Fruit fly (Drosophila melanogaster) whole organism, embryonic: ENCODE measurements around the gene red.
A peak's percentile ranks its signal among the peaks of the same experiment; 100 is the strongest.

Experiments used
- CG1024 ChIP-seq: fragments of 200-800 bp; sonication (Bioruptor generic); IDR thresholded peaks from 2 replicates; pipeline ENCODE4 v1.3.6; 2022; ENCODE audit warnings: missing biosample characterization, missing genetic modification characterization
- CG11560 ChIP-seq: fragments of 200-800 bp; sonication (Bioruptor generic); IDR thresholded peaks from 3 replicates; pipeline ENCODE4 v1.3.6; 2022; ENCODE audit warnings: missing biosample characterization, missing genetic modification characterization
- CG11695 ChIP-seq: fragments of 200-800 bp; sonication (Bioruptor generic); IDR thresholded peaks from 3 replicates; pipeline ENCODE4 v1.3.6; 2022; ENCODE audit warnings: missing biosample characterization, missing genetic modification characterization
- CG12391 ChIP-seq: fragments of 200-800 bp; sonication (Bioruptor generic); optimal IDR thresholded peaks from 3 replicates; lab custom pipeline; 2018; ENCODE audit warnings: missing biosample characterization, mild to moderate bottlenecking, missing genetic modification characterization, moderate library complexity
- CG12659 ChIP-seq: fragments of 200-800 bp; sonication (Bioruptor generic); optimal IDR thresholded peaks from 3 replicates; lab custom pipeline; 2017; ENCODE audit warnings: mild to moderate bottlenecking, missing biosample characterization, missing genetic modification reagents, missing genetic modification characterization
- CG14710 ChIP-seq: fragments of 200-800 bp; sonication (Bioruptor generic); optimal IDR thresholded peaks from 3 replicates; lab custom pipeline; 2019; ENCODE audit warnings: missing biosample characterization, mild to moderate bottlenecking, missing genetic modification characterization, moderate library complexity
- CG15479 ChIP-seq: fragments of 200-800 bp; sonication (Bioruptor generic); optimal IDR thresholded peaks from 3 replicates; lab custom pipeline; 2019; ENCODE audit warnings: missing biosample characterization, mild to moderate bottlenecking, missing genetic modification characterization, moderate library complexity
- CG17359 ChIP-seq: fragments of 200-800 bp; sonication (Bioruptor generic); optimal IDR thresholded peaks from 3 replicates; lab custom pipeline; 2018; ENCODE audit warnings: missing biosample characterization, mild to moderate bottlenecking, missing genetic modification characterization, moderate library complexity
- CG17612 ChIP-seq: fragments of 200-800 bp; sonication (Bioruptor generic); IDR thresholded peaks from 2 replicates; pipeline ENCODE4 v1.3.6; 2022; ENCODE audit warnings: missing biosample characterization, missing genetic modification characterization
- CG2129 ChIP-seq: fragments of 200-800 bp; sonication (Bioruptor generic); IDR thresholded peaks from 2 replicates; pipeline ENCODE4 v1.3.6; 2022; ENCODE audit warnings: missing biosample characterization, missing genetic modification characterization; ENCODE audit not compliant: partially characterized antibody
- CG2678 ChIP-seq: fragments of 200-800 bp; sonication (Bioruptor generic); optimal IDR thresholded peaks from 3 replicates; lab custom pipeline; 2019; ENCODE audit warnings: missing biosample characterization, mild to moderate bottlenecking, missing genetic modification characterization, moderate library complexity
- CG30403 ChIP-seq: fragments of 200-800 bp; sonication (Bioruptor generic); optimal IDR thresholded peaks from 3 replicates; lab custom pipeline; 2016; ENCODE audit warnings: missing biosample characterization, missing genetic modification characterization
- CG4424 ChIP-seq: fragments of 200-800 bp; sonication (Bioruptor generic); optimal IDR thresholded peaks from 3 replicates; lab custom pipeline; 2016; ENCODE audit warnings: missing biosample characterization, missing genetic modification characterization
- CG5180 ChIP-seq: fragments of 200-800 bp; sonication (Bioruptor generic); optimal IDR thresholded peaks from 3 replicates; lab custom pipeline; 2017; ENCODE audit warnings: missing biosample characterization, missing genetic modification characterization, mild to moderate bottlenecking, moderate library complexity, missing genetic modification reagents
- CG6254 ChIP-seq: fragments of 200-800 bp; sonication (Bioruptor generic); optimal IDR thresholded peaks from 3 replicates; lab custom pipeline; 2017; ENCODE audit warnings: mild to moderate bottlenecking, missing biosample characterization, missing genetic modification reagents, missing genetic modification characterization
- CG6654 ChIP-seq: fragments of 200-800 bp; sonication (Bioruptor generic); optimal IDR thresholded peaks from 2 replicates; lab custom pipeline; 2017; ENCODE audit warnings: missing biosample characterization, mild to moderate bottlenecking, missing genetic modification characterization
- CG6813 ChIP-seq: fragments of 200-800 bp; sonication (Bioruptor generic); optimal IDR thresholded peaks from 2 replicates; lab custom pipeline; 2017; ENCODE audit warnings: missing biosample characterization, missing genetic modification characterization, mild to moderate bottlenecking, moderate library complexity, missing genetic modification reagents
- CG9215 ChIP-seq: fragments of 200-800 bp; sonication (Bioruptor generic); IDR thresholded peaks from 2 replicates; pipeline ENCODE4 v1.3.6; 2022; ENCODE audit warnings: missing biosample characterization, missing genetic modification characterization
- Dbx ChIP-seq: fragments of 200-800 bp; sonication (Bioruptor generic); IDR thresholded peaks from 3 replicates; pipeline ENCODE4 v1.3.6; 2022; ENCODE audit warnings: missing biosample characterization, missing genetic modification characterization
- Hmr ChIP-seq: fragments of 200-800 bp; sonication (Bioruptor generic); optimal IDR thresholded peaks from 3 replicates; lab custom pipeline; 2017; ENCODE audit warnings: mild to moderate bottlenecking, missing biosample characterization, missing genetic modification reagents, missing genetic modification characterization
- Hmx ChIP-seq: fragments of 200-800 bp; sonication (Bioruptor generic); optimal IDR thresholded peaks from 2 replicates; lab custom pipeline; 2016; ENCODE audit warnings: missing biosample characterization, missing genetic modification characterization
- Kr ChIP-seq: fragments of 200-800 bp; sonication (Bioruptor generic); optimal IDR thresholded peaks from 2 replicates; lab custom pipeline; 2017; ENCODE audit warnings: missing biosample characterization, mild to moderate bottlenecking, missing genetic modification characterization
- Meics ChIP-seq: fragments of 200-800 bp; sonication (Bioruptor generic); optimal IDR thresholded peaks from 2 replicates; lab custom pipeline; 2017; ENCODE audit warnings: missing biosample characterization, mild to moderate bottlenecking, missing genetic modification characterization
- Neu2 ChIP-seq: fragments of 200-800 bp; sonication (Bioruptor generic); optimal IDR thresholded peaks from 3 replicates; lab custom pipeline; 2016; ENCODE audit warnings: missing biosample characterization, missing genetic modification characterization, borderline replicate concordance
- Opbp ChIP-seq: fragments of 200-800 bp; sonication (Bioruptor generic); IDR thresholded peaks from 3 replicates; pipeline ENCODE4 v1.3.6; 2022; ENCODE audit warnings: missing biosample characterization, missing genetic modification characterization; ENCODE audit not compliant: partially characterized antibody
- Spps ChIP-seq: fragments of 200-800 bp; sonication (Bioruptor generic); optimal IDR thresholded peaks from 2 replicates; lab custom pipeline; 2018; ENCODE audit warnings: missing biosample characterization, mild to moderate bottlenecking, missing genetic modification characterization
- Sry-δ ChIP-seq: fragments of 200-800 bp; sonication (Bioruptor generic); optimal IDR thresholded peaks from 2 replicates; lab custom pipeline; 2016; ENCODE audit warnings: missing biosample characterization, missing genetic modification characterization
- Stat92E ChIP-seq, 3 experiments: fragments of >200 bp in 2 of 3; fragments of 200-800 bp in 1 of 3; sonication (Bioruptor generic) in 1 of 3; optimal IDR thresholded peaks; 2 replicates each; lab custom pipeline; 2017 to 2019; ENCODE audit warnings: missing biosample characterization in 3 of 3, missing genetic modification characterization in 3 of 3, mild to moderate bottlenecking in 1 of 3, moderate library complexity in 1 of 3
- Tbp ChIP-seq: fragments of >200 bp; optimal IDR thresholded peaks from 2 replicates; lab custom pipeline; 2018; ENCODE audit warnings: missing biosample characterization, missing genetic modification characterization
- Xbp1 ChIP-seq: fragments of 200-800 bp; sonication (Bioruptor generic); optimal IDR thresholded peaks from 3 replicates; lab custom pipeline; 2016; ENCODE audit warnings: missing biosample characterization, mild to moderate bottlenecking, missing genetic modification characterization
- ab ChIP-seq: fragments of 200-800 bp; sonication (Bioruptor generic); optimal IDR thresholded peaks from 2 replicates; lab custom pipeline; 2016; ENCODE audit warnings: missing biosample characterization, missing genetic modification characterization
- ash1 ChIP-seq: fragments of 200-800 bp; sonication (Bioruptor generic); optimal IDR thresholded peaks from 2 replicates; lab custom pipeline; 2018; ENCODE audit warnings: missing biosample characterization, mild to moderate bottlenecking, missing genetic modification characterization
- bowl ChIP-seq: fragments of 200-800 bp; sonication (Bioruptor generic); IDR thresholded peaks from 2 replicates; pipeline ENCODE4 v1.3.6; 2022; ENCODE audit warnings: missing biosample characterization, missing genetic modification characterization
- cad ChIP-seq: fragments of >200 bp; optimal IDR thresholded peaks from 2 replicates; lab custom pipeline; 2017; ENCODE audit warnings: missing biosample characterization, missing genetic modification characterization
- ci ChIP-seq: fragments of 200-800 bp; sonication (Bioruptor generic); IDR thresholded peaks from 3 replicates; pipeline ENCODE4 v1.3.6; 2022; ENCODE audit warnings: missing biosample characterization, missing genetic modification characterization
- croc ChIP-seq: fragments of 200-800 bp; sonication (Bioruptor generic); conservative IDR thresholded peaks from 3 replicates; pipeline ENCODE4 v1.3.6; 2022; ENCODE audit warnings: missing biosample characterization, missing genetic modification characterization
- eve ChIP-seq, 2 experiments: fragments of >200 bp; optimal IDR thresholded peaks; 2 replicates each; lab custom pipeline; 2017; ENCODE audit warnings: missing biosample characterization in 2 of 2, missing genetic modification characterization in 2 of 2
- gcm2 ChIP-seq: fragments of 200-800 bp; sonication (Bioruptor generic); optimal IDR thresholded peaks from 2 replicates; lab custom pipeline; 2016; ENCODE audit warnings: missing biosample characterization, missing genetic modification characterization
- grau ChIP-seq: fragments of 200-800 bp; optimal IDR thresholded peaks from 3 replicates; lab custom pipeline; 2019; ENCODE audit warnings: missing biosample characterization, mild to moderate bottlenecking, missing genetic modification characterization, moderate library complexity
- lab ChIP-seq: fragments of 200-800 bp; sonication (Bioruptor generic); optimal IDR thresholded peaks from 3 replicates; lab custom pipeline; 2017; ENCODE audit warnings: missing biosample characterization, missing genetic modification characterization, mild to moderate bottlenecking, moderate library complexity, missing genetic modification reagents
- nom ChIP-seq: fragments of 200-800 bp; sonication (Bioruptor generic); optimal IDR thresholded peaks from 2 replicates; lab custom pipeline; 2017; ENCODE audit warnings: missing biosample characterization, missing genetic modification characterization, mild to moderate bottlenecking, moderate library complexity, missing genetic modification reagents
- peb ChIP-seq: fragments of 200-800 bp; sonication (Bioruptor generic); IDR thresholded peaks from 2 replicates; pipeline ENCODE4 v1.3.6; 2022; ENCODE audit warnings: missing biosample characterization, missing genetic modification characterization
- shn ChIP-seq: fragments of 200-800 bp; sonication (Bioruptor generic); optimal IDR thresholded peaks from 3 replicates; lab custom pipeline; 2016; ENCODE audit warnings: missing biosample characterization, missing genetic modification characterization
- slbo ChIP-seq: fragments of 200-800 bp; sonication (Bioruptor generic); IDR thresholded peaks from 2 replicates; pipeline ENCODE4 v1.3.6; 2022; ENCODE audit warnings: missing biosample characterization, missing genetic modification characterization
- unpg ChIP-seq: fragments of 200-800 bp; sonication (Bioruptor generic); optimal IDR thresholded peaks from 3 replicates; lab custom pipeline; 2018; ENCODE audit warnings: missing biosample characterization, mild to moderate bottlenecking, missing genetic modification characterization, moderate library complexity
- z ChIP-seq: fragments of 200-800 bp; sonication (Bioruptor generic); IDR thresholded peaks from 3 replicates; pipeline ENCODE4 v1.3.6; 2022; ENCODE audit warnings: missing biosample characterization, missing genetic modification characterization
- zen ChIP-seq: fragments of 200-800 bp; sonication (Bioruptor generic); optimal IDR thresholded peaks from 3 replicates; lab custom pipeline; 2018; ENCODE audit warnings: missing biosample characterization, mild to moderate bottlenecking, missing genetic modification characterization, moderate library complexity
- zf30C ChIP-seq: fragments of 200-800 bp; sonication (Bioruptor generic); optimal IDR thresholded peaks from 3 replicates; lab custom pipeline; 2018; ENCODE audit warnings: missing biosample characterization, mild to moderate bottlenecking, missing genetic modification characterization
- zfh1 ChIP-seq: fragments of 200-800 bp; sonication (Bioruptor generic); IDR thresholded peaks from 3 replicates; pipeline ENCODE4 v1.3.6; 2022; ENCODE audit warnings: missing biosample characterization, missing genetic modification characterization

The red gene

DNA sequence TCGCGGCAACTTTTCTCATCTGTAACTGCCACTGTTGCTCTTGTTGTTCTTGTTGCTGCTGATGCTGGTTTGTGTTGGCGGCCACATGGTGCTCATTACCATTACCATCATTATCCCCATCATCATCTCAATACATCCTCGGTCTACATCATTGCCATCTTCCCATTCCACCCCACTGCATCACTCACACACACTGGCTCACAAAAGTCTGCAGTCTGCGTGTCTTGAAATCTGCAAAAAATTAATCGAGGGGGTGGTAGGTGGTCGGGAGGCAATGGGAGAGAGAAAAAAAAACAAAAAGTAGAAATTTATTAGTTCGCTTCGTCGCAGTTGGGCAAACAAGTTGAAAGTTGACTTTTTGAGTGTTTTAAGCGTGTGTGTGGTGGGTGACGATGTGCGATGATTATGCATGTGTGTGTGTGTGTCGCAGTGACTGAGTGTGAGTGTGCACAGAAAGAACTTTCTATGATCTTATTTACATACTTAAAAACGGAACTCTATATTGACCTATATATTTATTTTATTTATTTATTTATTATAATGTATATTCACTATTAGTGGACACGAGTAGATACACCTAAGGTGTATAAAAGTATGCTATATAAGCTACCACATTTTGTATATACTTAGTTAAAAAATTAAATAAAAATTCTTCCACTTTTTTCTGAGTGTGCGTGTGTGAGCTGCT is 9.4 kb upstream of the red start (continued):
- TF ChIP-seq CG6654 (GFP tag; lab: Kevin White, UChicago) (no peak), CG11695 (GFP tag; lab: Robert Waterston, UW) (0 out of 3 replicates have a peak, but pooled peaks have one; percentile 33), Tbp (GFP tag; lab: Kevin White, UChicago) (no peak), zen (tag; lab: Kevin White, UChicago) (no peak), CG12391 (peak; percentile 11), Dbx (GFP tag; lab: Robert Waterston, UW) (no peak), nom (GFP tag; lab: Kevin White, UChicago) (no peak), slbo (peak; percentile 29; the same call in 1 of the 2 replicates), ci (GFP tag; lab: Robert Waterston, UW) (peak; percentile 33; the same call in 1 of the 3 replicates), CG17359 (peak; percentile 46), CG6254 (peak; percentile 4), grau (peak; percentile 51), shn (GFP tag; lab: Kevin White, UChicago) (no peak), eve (GFP tag; optimal IDR thresholded peaks at IDR 0.05; lab: Kevin White, UChicago) (no peak), CG11560 (tag; lab: Robert Waterston, UW) (no peak), CG17612 (GFP tag; lab: Robert Waterston, UW) (0 out of 2 replicates have a peak, but pooled peaks have one; percentile 19), Kr (GFP tag; lab: Kevin White, UChicago) (no peak), CG1024 (GFP tag; lab: Robert Waterston, UW) (no peak), zf30C (peak; percentile 55), cad (no peak), ab (GFP tag; lab: Kevin White, UChicago) (no peak), CG4424 (GFP tag; lab: Kevin White, UChicago) (peak; percentile 13), ash1 (GFP tag; lab: Kevin White, UChicago) (no peak), Spps (no peak), Opbp (GFP tag; lab: Robert Waterston, UW) (no peak), gcm2 (GFP tag; lab: Kevin White, UChicago) (no peak), peb (GFP tag; lab: Robert Waterston, UW) (no peak), lab (GFP tag; lab: Kevin White, UChicago) (peak; percentile 60), z (peak; percentile 55; the same call in 2 of the 3 replicates), CG6813 (GFP tag; lab: Kevin White, UChicago) (peak; percentile 12), unpg (peak; percentile 2), CG14710 (tag; lab: Kevin White, UChicago) (peak; percentile 28), croc (GFP tag; lab: Robert Waterston, UW) (no peak), Meics (GFP tag; lab: Kevin White, UChicago) (peak; percentile 25), CG9215 (0 out of 2 replicates have a peak, but pooled peaks have one; percentile 15), Sry-δ (GFP tag; lab: Kevin White, UChicago) (no peak), CG2129 (no peak), CG30403 (GFP tag; lab: Kevin White, UChicago) (peak; percentile 22), CG2678 (peak; percentile 65), Neu2 (GFP tag; lab: Kevin White, UChicago) (no peak), CG5180 (GFP tag; lab: Kevin White, UChicago) (no peak), Hmx (GFP tag; lab: Kevin White, UChicago) (no peak), CG12659 (peak; percentile 10), Xbp1 (GFP tag; lab: Kevin White, UChicago) (peak; percentile 2), bowl (GFP tag; lab: Robert Waterston, UW) (no peak), CG15479 (no peak), zfh1 (GFP tag; lab: Robert Waterston, UW) (no peak), Hmr (GFP tag; lab: Kevin White, UChicago) (peak; percentile 49), Stat92E (GFP tag; optimal IDR thresholded peaks at IDR 0.05; lab: Kevin White, UChicago) (no peak)
